Fruit fly (Drosophila melanogaster) whole organism, embryonic: ENCODE results near the gene SrpRalpha.

ENCODE experiments used
- CG16779 ChIP-seq: fragments of 200-800 bp; sonication (Bioruptor generic); IDR thresholded peaks from 2 replicates; pipeline ENCODE4 v1.3.6; 2022; ENCODE audit warnings: missing biosample characterization, missing genetic modification characterization
- Camta ChIP-seq: fragments of 200-800 bp; sonication (Bioruptor generic); optimal IDR thresholded peaks from 2 replicates; lab custom pipeline; 2016; ENCODE audit warnings: missing biosample characterization, missing genetic modification characterization
- D ChIP-seq, 2 experiments: fragments of 200-800 bp in 1 of 2; fragments of >200 bp in 1 of 2; sonication (Bioruptor generic) in 1 of 2; optimal IDR thresholded peaks; 2 replicates in 1 of 2; 3 replicates in 1 of 2; lab custom pipeline; 2017; ENCODE audit warnings: mild to moderate bottlenecking in 1 of 2, missing biosample characterization in 1 of 2, missing genetic modification characterization in 1 of 2, missing genetic modification reagents in 1 of 2
- Dll ChIP-seq: fragments of 200-800 bp; sonication (Bioruptor generic); IDR thresholded peaks from 4 replicates; pipeline ENCODE4 v1.3.6; 2022; ENCODE audit warnings: missing biosample characterization, missing genetic modification characterization; ENCODE audit not compliant: partially characterized antibody
- Mes4 ChIP-seq: fragments of 200-800 bp; sonication (Bioruptor generic); optimal IDR thresholded peaks from 2 replicates; lab custom pipeline; 2016; ENCODE audit warnings: missing biosample characterization, missing genetic modification characterization
- bowl ChIP-seq: fragments of 200-800 bp; sonication (Bioruptor generic); IDR thresholded peaks from 2 replicates; pipeline ENCODE4 v1.3.6; 2022; ENCODE audit warnings: missing biosample characterization, missing genetic modification characterization
- ewg ChIP-seq: fragments of 200-800 bp; sonication (Bioruptor generic); optimal IDR thresholded peaks from 3 replicates; lab custom pipeline; 2017; ENCODE audit warnings: mild to moderate bottlenecking, missing biosample characterization, missing genetic modification reagents, missing genetic modification characterization
- eyg ChIP-seq: fragments of 200-800 bp; sonication (Bioruptor generic); optimal IDR thresholded peaks from 3 replicates; lab custom pipeline; 2016; ENCODE audit warnings: missing biosample characterization, missing genetic modification characterization
- ftz-f1 ChIP-seq: fragments of 200-800 bp; sonication (Bioruptor generic); optimal IDR thresholded peaks from 2 replicates; lab custom pipeline; 2016; ENCODE audit warnings: missing biosample characterization, missing genetic modification characterization
- jing ChIP-seq: fragments of 200-800 bp; sonication (Bioruptor generic); optimal IDR thresholded peaks from 2 replicates; lab custom pipeline; 2018; ENCODE audit warnings: missing biosample characterization, mild to moderate bottlenecking, missing genetic modification characterization
- lola ChIP-seq, 3 experiments: fragments of >200 bp in 2 of 3; fragments of 200-800 bp in 1 of 3; sonication (Bioruptor generic) in 1 of 3; optimal IDR thresholded peaks; 2 replicates each; lab custom pipeline; 2017 to 2019; ENCODE audit warnings: missing biosample characterization in 3 of 3, missing genetic modification characterization in 3 of 3, mild to moderate bottlenecking in 1 of 3, moderate library complexity in 1 of 3
- salm ChIP-seq: fragments of 200-800 bp; sonication (Bioruptor generic); optimal IDR thresholded peaks from 2 replicates; lab custom pipeline; 2018; ENCODE audit warnings: missing biosample characterization, mild to moderate bottlenecking, missing genetic modification characterization
- tio ChIP-seq: fragments of 200-800 bp; sonication (Bioruptor generic); optimal IDR thresholded peaks from 2 replicates; lab custom pipeline; 2017; ENCODE audit warnings: missing biosample characterization, missing genetic modification characterization, inconsistent platforms
- zen2 ChIP-seq: fragments of 200-800 bp; sonication (Bioruptor generic); IDR thresholded peaks from 3 replicates; pipeline ENCODE4 v1.3.6; 2022; ENCODE audit warnings: missing biosample characterization, missing genetic modification characterization; ENCODE audit not compliant: partially characterized antibody

dm6 chrX:11148272-11148835 is 19.5 kb upstream of the SrpRalpha start, which contains the start of gene Ran:
- TF ChIP-seq bowl (GFP tag; lab: Robert Waterston, UW): no peak
- TF ChIP-seq Dll (GFP tag; lab: Robert Waterston, UW): no peak
- TF ChIP-seq tio (GFP tag; lab: Kevin White, UChicago): no peak
- TF ChIP-seq salm: no peak
- peak in 1 of 3 experiments; percentile 42 for TF ChIP-seq lola (GFP tag; optimal IDR thresholded peaks at IDR 0.05; lab: Kevin White, UChicago)
- no peak for TF ChIP-seq ftz-f1 (GFP tag; lab: Kevin White, UChicago)
- no peak for TF ChIP-seq eyg (GFP tag; lab: Kevin White, UChicago)
- no peak for TF ChIP-seq zen2 (GFP tag; lab: Robert Waterston, UW)
- no peak for TF ChIP-seq jing
- no peak for TF ChIP-seq D (optimal IDR thresholded peaks at IDR 0.05; lab: Kevin White, UChicago)
- no peak for TF ChIP-seq D (GFP tag; optimal IDR thresholded peaks at IDR 0.05; lab: Kevin White, UChicago)
- TF ChIP-seq CG16779: no peak
- no peak for TF ChIP-seq Mes4 (GFP tag; lab: Kevin White, UChicago)
- TF ChIP-seq Camta: no peak
- no peak for TF ChIP-seq ewg (GFP tag; lab: Kevin White, UChicago)
